Worm (Caenorhabditis elegans) whole organism, L3 larva: ENCODE results near the gene ZK1098.11.

ENCODE experiments used
- skn-1 ChIP-seq: fragments of 150-350 bp; optimal IDR thresholded peaks from 2 replicates; lab custom pipeline; 2014; ENCODE audit warnings: missing biosample characterization, missing genetic modification characterization
- snpc-4 ChIP-seq: fragments of 150-350 bp; optimal IDR thresholded peaks from 2 replicates; lab custom pipeline; 2014; ENCODE audit warnings: missing biosample characterization, missing genetic modification characterization
- unc-62 ChIP-seq: fragments of 150-350 bp; sonication (generic microtip); optimal IDR thresholded peaks from 4 replicates; lab custom pipeline; 2014; ENCODE audit warnings: missing biosample characterization, missing genetic modification reagents, missing genetic modification characterization

ce11 chrIII:9546016-9546659 is 10.3 kb upstream of the ZK1098.11 start, which contains the start of gene unc-16:
- TF ChIP-seq snpc-4, result peak; percentile 90
- TF ChIP-seq unc-62 (GFP tag; lab: Kevin White, UChicago), result peak; percentile 70
- peak; percentile 46 for TF ChIP-seq skn-1 (tag; lab: Kevin White, UChicago)
